Fruit fly (Drosophila melanogaster) whole organism, embryonic: ENCODE measurements around the gene p-cup.
A peak's percentile ranks its signal among the peaks of the same experiment; 100 is the strongest.

ENCODE experiments used
- BEAF-32 ChIP-seq: fragments of 200-800 bp; sonication (Bioruptor generic); optimal IDR thresholded peaks from 3 replicates; lab custom pipeline; 2017; ENCODE audit warnings: missing biosample characterization, missing genetic modification characterization, mild to moderate bottlenecking, moderate library complexity, missing genetic modification reagents
- CG1024 ChIP-seq: fragments of 200-800 bp; sonication (Bioruptor generic); IDR thresholded peaks from 2 replicates; pipeline ENCODE4 v1.3.6; 2022; ENCODE audit warnings: missing biosample characterization, missing genetic modification characterization
- CG11560 ChIP-seq: fragments of 200-800 bp; sonication (Bioruptor generic); IDR thresholded peaks from 3 replicates; pipeline ENCODE4 v1.3.6; 2022; ENCODE audit warnings: missing biosample characterization, missing genetic modification characterization
- CG12744 ChIP-seq: fragments of 200-800 bp; sonication (Bioruptor generic); optimal IDR thresholded peaks from 2 replicates; lab custom pipeline; 2016; ENCODE audit warnings: missing biosample characterization, missing genetic modification characterization
- CG12769 ChIP-seq: fragments of 200-800 bp; sonication (Bioruptor generic); optimal IDR thresholded peaks from 2 replicates; lab custom pipeline; 2019; ENCODE audit warnings: missing biosample characterization, mild to moderate bottlenecking, missing genetic modification characterization, moderate library complexity
- CG16813 ChIP-seq: fragments of 200-800 bp; sonication (Bioruptor generic); IDR thresholded peaks from 3 replicates; pipeline ENCODE4 v1.3.6; 2022; ENCODE audit warnings: missing biosample characterization, missing genetic modification characterization; ENCODE audit not compliant: partially characterized antibody
- CG17361 ChIP-seq: fragments of 200-800 bp; sonication (Bioruptor generic); IDR thresholded peaks from 3 replicates; pipeline ENCODE4 v1.3.6; 2022; ENCODE audit warnings: missing biosample characterization, missing genetic modification characterization
- CG1792 ChIP-seq: fragments of 200-800 bp; sonication (Bioruptor generic); optimal IDR thresholded peaks from 2 replicates; lab custom pipeline; 2016; ENCODE audit warnings: missing biosample characterization, missing genetic modification characterization
- CG1832 ChIP-seq: fragments of 200-800 bp; sonication (Bioruptor generic); optimal IDR thresholded peaks from 2 replicates; lab custom pipeline; 2017; ENCODE audit warnings: missing biosample characterization, mild to moderate bottlenecking, missing genetic modification characterization, inconsistent platforms
- CG2678 ChIP-seq: fragments of 200-800 bp; sonication (Bioruptor generic); optimal IDR thresholded peaks from 3 replicates; lab custom pipeline; 2019; ENCODE audit warnings: missing biosample characterization, mild to moderate bottlenecking, missing genetic modification characterization, moderate library complexity
- CG2875 ChIP-seq: fragments of 200-800 bp; sonication (Bioruptor generic); optimal IDR thresholded peaks from 2 replicates; lab custom pipeline; 2017; ENCODE audit warnings: missing biosample characterization, mild to moderate bottlenecking, missing genetic modification characterization, missing genetic modification reagents
- CG31224 ChIP-seq: fragments of 200-800 bp; sonication (Bioruptor generic); IDR thresholded peaks from 2 replicates; pipeline ENCODE4 v1.3.6; 2022; ENCODE audit warnings: missing biosample characterization, missing genetic modification characterization
- CG4404 ChIP-seq: fragments of 200-800 bp; sonication (Bioruptor generic); IDR thresholded peaks from 2 replicates; pipeline ENCODE4 v1.3.6; 2022; ENCODE audit warnings: missing biosample characterization, missing genetic modification characterization
- CG4854 ChIP-seq: fragments of 200-800 bp; sonication (Bioruptor generic); optimal IDR thresholded peaks from 2 replicates; lab custom pipeline; 2016; ENCODE audit warnings: missing biosample characterization, missing genetic modification characterization, inconsistent platforms
- CG5180 ChIP-seq: fragments of 200-800 bp; sonication (Bioruptor generic); optimal IDR thresholded peaks from 3 replicates; lab custom pipeline; 2017; ENCODE audit warnings: missing biosample characterization, missing genetic modification characterization, mild to moderate bottlenecking, moderate library complexity, missing genetic modification reagents
- CG6175 ChIP-seq: fragments of 200-800 bp; sonication (Bioruptor generic); IDR thresholded peaks from 3 replicates; pipeline ENCODE4 v1.3.6; 2022; ENCODE audit warnings: missing biosample characterization, missing genetic modification characterization
- CG7372 ChIP-seq: fragments of 200-800 bp; sonication (Bioruptor generic); IDR thresholded peaks from 2 replicates; pipeline ENCODE4 v1.3.6; 2022; ENCODE audit warnings: missing biosample characterization, missing genetic modification characterization
- CG7928 ChIP-seq: fragments of 200-800 bp; sonication (Bioruptor generic); optimal IDR thresholded peaks from 2 replicates; lab custom pipeline; 2017; ENCODE audit warnings: missing biosample characterization, mild to moderate bottlenecking, missing genetic modification characterization
- CG9215 ChIP-seq: fragments of 200-800 bp; sonication (Bioruptor generic); IDR thresholded peaks from 2 replicates; pipeline ENCODE4 v1.3.6; 2022; ENCODE audit warnings: missing biosample characterization, missing genetic modification characterization
- CG9727 ChIP-seq: fragments of 200-800 bp; sonication (Bioruptor generic); optimal IDR thresholded peaks from 3 replicates; lab custom pipeline; 2017; ENCODE audit warnings: missing biosample characterization, mild to moderate bottlenecking, missing genetic modification characterization
- CG9817 ChIP-seq: fragments of 200-800 bp; sonication (Bioruptor generic); optimal IDR thresholded peaks from 2 replicates; lab custom pipeline; 2018; ENCODE audit warnings: missing biosample characterization, mild to moderate bottlenecking, missing genetic modification characterization, moderate library complexity
- CG9932 ChIP-seq: fragments of 200-800 bp; sonication (Bioruptor generic); IDR thresholded peaks from 2 replicates; pipeline ENCODE4 v1.3.6; 2022; ENCODE audit warnings: missing biosample characterization, missing genetic modification characterization
- Chrac-16 ChIP-seq: fragments of 200-800 bp; sonication (Bioruptor generic); optimal IDR thresholded peaks from 3 replicates; lab custom pipeline; 2016; ENCODE audit warnings: missing biosample characterization, missing genetic modification characterization
- D19B ChIP-seq: fragments of 200-800 bp; sonication (Bioruptor generic); optimal IDR thresholded peaks from 2 replicates; lab custom pipeline; 2017; ENCODE audit warnings: missing biosample characterization, mild to moderate bottlenecking, missing genetic modification characterization
- Drgx ChIP-seq: fragments of 200-800 bp; sonication (Bioruptor generic); IDR thresholded peaks from 2 replicates; pipeline ENCODE4 v1.3.6; 2022; ENCODE audit warnings: missing biosample characterization, missing genetic modification characterization
- Ets97D ChIP-seq: fragments of 200-800 bp; sonication (Bioruptor generic); optimal IDR thresholded peaks from 3 replicates; lab custom pipeline; 2016; ENCODE audit warnings: missing biosample characterization, missing genetic modification characterization
- Hmr ChIP-seq: fragments of 200-800 bp; sonication (Bioruptor generic); optimal IDR thresholded peaks from 3 replicates; lab custom pipeline; 2017; ENCODE audit warnings: mild to moderate bottlenecking, missing biosample characterization, missing genetic modification reagents, missing genetic modification characterization
- Hr3 ChIP-seq: fragments of 200-800 bp; sonication (Bioruptor generic); optimal IDR thresholded peaks from 3 replicates; lab custom pipeline; 2016; ENCODE audit warnings: missing biosample characterization, missing genetic modification characterization
- Jarid2 ChIP-seq: fragments of 200-800 bp; sonication (Bioruptor generic); optimal IDR thresholded peaks from 3 replicates; lab custom pipeline; 2017; ENCODE audit warnings: mild to moderate bottlenecking, missing biosample characterization, missing genetic modification reagents, missing genetic modification characterization
- Oli ChIP-seq: fragments of 200-800 bp; sonication (Bioruptor generic); optimal IDR thresholded peaks from 2 replicates; lab custom pipeline; 2018; ENCODE audit warnings: missing biosample characterization, mild to moderate bottlenecking, missing genetic modification characterization, moderate library complexity
- Xbp1 ChIP-seq: fragments of 200-800 bp; sonication (Bioruptor generic); optimal IDR thresholded peaks from 3 replicates; lab custom pipeline; 2016; ENCODE audit warnings: missing biosample characterization, mild to moderate bottlenecking, missing genetic modification characterization
- ap ChIP-seq: fragments of 200-800 bp; sonication (Bioruptor generic); IDR thresholded peaks from 2 replicates; pipeline ENCODE4 v1.3.6; 2022; ENCODE audit warnings: missing biosample characterization, missing genetic modification characterization
- bab2 ChIP-seq: fragments of 200-800 bp; sonication (Bioruptor generic); optimal IDR thresholded peaks from 2 replicates; lab custom pipeline; 2016; ENCODE audit warnings: missing biosample characterization, missing genetic modification characterization
- bsh ChIP-seq, 2 experiments: fragments of 200-800 bp; sonication (Bioruptor generic); optimal IDR thresholded peaks; 2 replicates each; lab custom pipeline; 2017 to 2018; ENCODE audit warnings: mild to moderate bottlenecking in 2 of 2, missing biosample characterization in 2 of 2, missing genetic modification characterization in 2 of 2, moderate library complexity in 1 of 2
- da ChIP-seq: fragments of 200-800 bp; sonication (Bioruptor generic); optimal IDR thresholded peaks from 2 replicates; lab custom pipeline; 2016; ENCODE audit warnings: missing biosample characterization, missing genetic modification characterization
- eve ChIP-seq, 2 experiments: fragments of >200 bp; optimal IDR thresholded peaks; 2 replicates each; lab custom pipeline; 2017; ENCODE audit warnings: missing biosample characterization in 2 of 2, missing genetic modification characterization in 2 of 2
- lab ChIP-seq: fragments of 200-800 bp; sonication (Bioruptor generic); optimal IDR thresholded peaks from 3 replicates; lab custom pipeline; 2017; ENCODE audit warnings: missing biosample characterization, missing genetic modification characterization, mild to moderate bottlenecking, moderate library complexity, missing genetic modification reagents
- lbe ChIP-seq: fragments of 200-800 bp; sonication (Bioruptor generic); optimal IDR thresholded peaks from 2 replicates; lab custom pipeline; 2016; ENCODE audit warnings: missing biosample characterization, mild to moderate bottlenecking, missing genetic modification characterization
- ranshi ChIP-seq: fragments of 200-800 bp; sonication (Bioruptor generic); IDR thresholded peaks from 2 replicates; pipeline ENCODE4 v1.3.6; 2022; ENCODE audit warnings: missing biosample characterization, missing genetic modification characterization
- sc ChIP-seq, 3 experiments: fragments of >200 bp in 2 of 3; fragments of 200-800 bp in 1 of 3; sonication (Bioruptor generic) in 1 of 3; optimal IDR thresholded peaks; 2 replicates in 2 of 3; 3 replicates in 1 of 3; lab custom pipeline; 2017; ENCODE audit warnings: mild to moderate bottlenecking in 1 of 3, missing biosample characterization in 1 of 3, missing genetic modification characterization in 1 of 3, missing genetic modification reagents in 1 of 3
- sd ChIP-seq: fragments of 200-800 bp; sonication (Bioruptor generic); optimal IDR thresholded peaks from 3 replicates; lab custom pipeline; 2018; ENCODE audit warnings: missing biosample characterization, mild to moderate bottlenecking, missing genetic modification characterization, moderate library complexity
- slp2 ChIP-seq: fragments of 200-800 bp; sonication (Bioruptor generic); optimal IDR thresholded peaks from 2 replicates; lab custom pipeline; 2016; ENCODE audit warnings: missing biosample characterization, missing genetic modification characterization
- sna ChIP-seq: fragments of 200-800 bp; sonication (Bioruptor generic); IDR thresholded peaks from 2 replicates; pipeline ENCODE4 v1.3.6; 2022; ENCODE audit warnings: missing biosample characterization, missing genetic modification characterization; ENCODE audit not compliant: partially characterized antibody
- sob ChIP-seq: fragments of 200-800 bp; sonication (Bioruptor generic); IDR thresholded peaks from 2 replicates; pipeline ENCODE4 v1.3.6; 2022; ENCODE audit warnings: missing biosample characterization, missing genetic modification characterization
- tap ChIP-seq: fragments of 200-800 bp; optimal IDR thresholded peaks from 3 replicates; lab custom pipeline; 2019; ENCODE audit warnings: missing biosample characterization, mild to moderate bottlenecking, missing genetic modification characterization, moderate library complexity
- toy ChIP-seq: fragments of 200-800 bp; sonication (Bioruptor generic); IDR thresholded peaks from 2 replicates; pipeline ENCODE4 v1.3.6; 2022; ENCODE audit warnings: missing biosample characterization, missing genetic modification characterization

Gene p-cup

dm6 chrX:17493635-17494296 is 45.2 kb upstream of the p-cup start (continued):
- TF ChIP-seq D19B (GFP tag; lab: Kevin White, UChicago): peak; percentile 56

dm6 chrX:17491184-17491583 is 42.6 kb upstream of the p-cup start:
- TF ChIP-seq Chrac-16 (GFP tag; lab: Kevin White, UChicago) (peak; percentile 51), lbe (peak; percentile 92), CG11560 (no peak), slp2 (GFP tag; lab: Kevin White, UChicago) (peak; percentile 10), CG2678 (peak; percentile 60), Drgx (GFP tag; lab: Robert Waterston, UW) (peak; percentile 89), Xbp1 (GFP tag; lab: Kevin White, UChicago) (peak; percentile 60), CG1024 (GFP tag; lab: Robert Waterston, UW) (peak; percentile 65), toy (no peak), Ets97D (GFP tag; lab: Kevin White, UChicago) (peak; percentile 8), lab (GFP tag; lab: Kevin White, UChicago) (peak; percentile 56), CG4854 (GFP tag; lab: Kevin White, UChicago) (peak; percentile 47), da (GFP tag; lab: Kevin White, UChicago) (no peak), Oli (tag; lab: Kevin White, UChicago) (peak; percentile 67), CG1792 (GFP tag; lab: Kevin White, UChicago) (peak; percentile 35), sob (GFP tag; lab: Robert Waterston, UW) (peak; percentile 62), sd (no peak), CG9215 (GFP tag; lab: Robert Waterston, UW) (0 out of 2 replicates have a peak, but pooled peaks have one; percentile 18), ap (GFP tag; lab: Robert Waterston, UW) (peak; percentile 46), bab2 (peak; percentile 43), Hmr (GFP tag; lab: Kevin White, UChicago) (peak; percentile 37), CG7928 (GFP tag; lab: Kevin White, UChicago) (no peak), Jarid2 (no peak), CG17361 (GFP tag; lab: Robert Waterston, UW) (peak; percentile 52; the same call in 1 of the 3 replicates), BEAF-32 (GFP tag; lab: Kevin White, UChicago) (no peak), CG6175 (GFP tag; lab: Robert Waterston, UW) (no peak), CG9932 (peak; percentile 48; the same call in 1 of the 2 replicates), bsh (GFP tag; optimal IDR thresholded peaks at IDR 0.05; lab: Kevin White, UChicago) (peak; percentile 71 to 72), CG31224 (peak; percentile 30; the same call in 1 of the 2 replicates), ranshi (peak; percentile 59; the same call in 1 of the 2 replicates), sna (GFP tag; lab: Robert Waterston, UW) (no peak), eve (GFP tag; optimal IDR thresholded peaks at IDR 0.05; lab: Kevin White, UChicago) (peak in 1 of 2 experiments; percentile 26), CG7372 (GFP tag; lab: Robert Waterston, UW) (0 out of 2 replicates have a peak, but pooled peaks have one; percentile 17), Hr3 (GFP tag; lab: Kevin White, UChicago) (peak; percentile 46), sc (optimal IDR thresholded peaks at IDR 0.05; lab: Kevin White, UChicago) (no peak), sc (GFP tag; optimal IDR thresholded peaks at IDR 0.05; lab: Kevin White, UChicago) (peak; percentile 15), tap (tag; lab: Kevin White, UChicago) (peak; percentile 37), CG16813 (GFP tag; lab: Robert Waterston, UW) (no peak), CG4404 (GFP tag; lab: Robert Waterston, UW) (peak; percentile 63; the same call in 1 of the 2 replicates), CG9817 (tag; lab: Kevin White, UChicago) (peak; percentile 14), CG5180 (GFP tag; lab: Kevin White, UChicago) (no peak), CG2875 (GFP tag; lab: Kevin White, UChicago) (peak; percentile 34), CG1832 (GFP tag; lab: Kevin White, UChicago) (no peak), CG12744 (peak; percentile 13), CG12769 (tag; lab: Kevin White, UChicago) (peak; percentile 49), CG9727 (GFP tag; lab: Kevin White, UChicago) (peak; percentile 65)
